Worm (Caenorhabditis elegans) whole organism, early embryonic: Measurements from ENCODE around the gene srh-245.

Source experiments
- B0310.2 ChIP-seq: sonication (generic microtip); optimal IDR thresholded peaks from 2 replicates; lab custom pipeline; 2016; ENCODE audit warnings: mild to moderate bottlenecking, missing genetic modification characterization, missing compliant biosample characterization
- F13C5.2 ChIP-seq: sonication (generic microtip); optimal IDR thresholded peaks from 2 replicates; lab custom pipeline; 2017; ENCODE audit warnings: mild to moderate bottlenecking, missing genetic modification characterization, inconsistent platforms, missing compliant biosample characterization
- aly-1 ChIP-seq: sonication (generic microtip); optimal IDR thresholded peaks from 2 replicates; lab custom pipeline; 2016; ENCODE audit warnings: missing genetic modification characterization, missing compliant biosample characterization
- ama-1 ChIP-seq: fragments of 150-350 bp; optimal IDR thresholded peaks from 2 replicates; lab custom pipeline; 2014
- ceh-13 ChIP-seq: fragments of 200-800 bp; sonication (Bioruptor generic); optimal IDR thresholded peaks from 2 replicates; lab custom pipeline; 2018; ENCODE audit warnings: mild to moderate bottlenecking, missing genetic modification characterization, missing compliant biosample characterization
- ceh-36 ChIP-seq: sonication (generic microtip); optimal IDR thresholded peaks from 2 replicates; lab custom pipeline; 2016; ENCODE audit warnings: missing genetic modification characterization, inconsistent platforms, missing compliant biosample characterization
- ets-7 ChIP-seq: sonication (generic microtip); optimal IDR thresholded peaks from 2 replicates; lab custom pipeline; 2016; ENCODE audit warnings: missing genotype, missing genetic modification characterization, missing compliant biosample characterization
- flt-1 ChIP-seq: fragments of 200-800 bp; sonication (Bioruptor generic); IDR thresholded peaks from 2 replicates; pipeline ENCODE4 v1.3.6; 2022; ENCODE audit warnings: missing genetic modification characterization, missing compliant biosample characterization
- hmbx-1 ChIP-seq: sonication (generic microtip); optimal IDR thresholded peaks from 2 replicates; lab custom pipeline; 2016; ENCODE audit warnings: mild to moderate bottlenecking, missing genetic modification characterization, missing compliant biosample characterization
- hmg-4 ChIP-seq: fragments of 200-800 bp; sonication (Bioruptor generic); optimal IDR thresholded peaks from 2 replicates; lab custom pipeline; 2018; ENCODE audit warnings: mild to moderate bottlenecking, missing genetic modification characterization, missing compliant biosample characterization
- hnd-1 ChIP-seq: sonication (generic microtip); optimal IDR thresholded peaks from 2 replicates; lab custom pipeline; 2016; ENCODE audit warnings: missing genetic modification characterization, missing compliant biosample characterization
- pes-1 ChIP-seq: fragments of 200-800 bp; sonication (Bioruptor generic); IDR thresholded peaks from 2 replicates; pipeline ENCODE4 v1.3.6; 2022; ENCODE audit warnings: missing genetic modification reagents, missing genetic modification characterization, missing compliant biosample characterization
- scrt-1 ChIP-seq: fragments of 200-800 bp; sonication (Bioruptor generic); IDR thresholded peaks from 2 replicates; pipeline ENCODE4 v1.3.6; 2022; ENCODE audit warnings: missing genetic modification characterization, missing compliant biosample characterization
- sea-1 ChIP-seq: fragments of 200-800 bp; sonication (Bioruptor generic); conservative IDR thresholded peaks from 2 replicates; pipeline ENCODE4 v1.3.6; 2022; ENCODE audit warnings: missing genetic modification characterization, missing compliant biosample characterization
- tbx-11 ChIP-seq: fragments of 200-800 bp; sonication (Bioruptor generic); IDR thresholded peaks from 2 replicates; pipeline ENCODE4 v1.3.6; 2022; ENCODE audit warnings: missing genetic modification characterization, missing compliant biosample characterization
- tbx-37 ChIP-seq: fragments of 200-800 bp; sonication (Bioruptor generic); conservative IDR thresholded peaks from 2 replicates; pipeline ENCODE4 v1.3.6; 2022; ENCODE audit warnings: missing genetic modification reagents, missing genetic modification characterization, missing compliant biosample characterization
- tra-4 ChIP-seq: sonication (generic microtip); optimal IDR thresholded peaks from 2 replicates; lab custom pipeline; 2017; ENCODE audit warnings: missing genetic modification characterization, missing compliant biosample characterization

The srh-245 gene

DNA sequence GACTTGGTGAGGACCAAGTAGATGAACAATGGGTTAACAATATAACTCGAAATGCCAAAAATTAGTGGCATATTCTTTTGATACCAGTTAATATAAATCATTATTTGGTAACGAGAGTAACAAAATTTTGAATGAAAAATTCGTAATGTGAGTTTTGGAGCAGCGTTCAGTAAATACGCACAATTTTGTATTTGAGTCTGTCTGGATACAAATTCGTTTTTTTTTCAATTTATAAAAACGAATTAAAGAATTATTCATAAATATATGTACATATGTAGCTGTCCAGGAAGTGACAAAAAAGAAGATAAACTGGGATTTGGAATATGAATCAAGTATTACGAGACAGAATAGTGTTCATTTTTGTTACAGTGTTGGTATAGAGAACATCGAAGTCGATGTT is 2.8 kb downstream of the srh-245 start, which contains the start of gene srj-5:
Gene srj-5 (minus strand): TSS at position 101 of the 400 bp plus-strand sequence.
- TF ChIP-seq ama-1 (lab: Kevin White, UChicago) (no peak), pes-1 (GFP tag; lab: Robert Waterston, UW) (no peak), scrt-1 (GFP tag; lab: Robert Waterston, UW) (no peak), ceh-13 (no peak), sea-1 (GFP tag; lab: Robert Waterston, UW) (no peak), hnd-1 (tag; lab: Kevin White, UChicago) (no peak), aly-1 (no peak), ceh-36 (no peak), hmbx-1 (tag; lab: Kevin White, UChicago) (no peak), hmg-4 (GFP tag; lab: Kevin White, UChicago) (no peak), ets-7 (tag; lab: Kevin White, UChicago) (no peak), tra-4 (tag; lab: Kevin White, UChicago) (no peak), tbx-37 (GFP tag; lab: Robert Waterston, UW) (no peak), F13C5.2 (tag; lab: Kevin White, UChicago) (no peak), B0310.2 (tag; lab: Kevin White, UChicago) (no peak)

- TF ChIP-seq tbx-11 (GFP tag; lab: Robert Waterston, UW) (no peak), aly-1 (no peak)
Observed at ce11 chrV:646888-647287, 8.8 kb downstream of the srh-245 start, which contains the start of gene ugt-42. TSS of gene ugt-42 (plus strand) at chrV:647188.

DNA sequence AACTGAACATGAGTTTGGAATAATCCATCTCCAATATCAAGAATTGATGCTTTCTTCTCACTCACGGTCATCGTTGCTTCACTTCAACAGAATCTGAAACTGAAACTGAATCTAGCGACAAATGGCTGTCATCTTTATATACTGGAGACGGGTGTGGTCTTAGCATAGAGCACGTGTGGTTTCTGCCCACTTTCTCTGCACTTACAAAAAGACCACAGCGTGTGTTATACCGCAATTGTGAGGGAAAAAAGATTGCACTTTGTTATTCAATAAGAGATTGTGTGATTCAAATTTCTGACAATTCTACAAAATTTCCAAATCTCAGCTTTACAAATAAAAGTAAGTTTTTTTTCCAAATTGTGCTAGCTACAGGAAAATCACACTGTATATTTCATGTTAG is 9.6 kb downstream of the srh-245 start, which contains the start of gene F48G7.12:
Gene F48G7.12 (minus strand): TSS at position 101 of the 400 bp plus-strand sequence.
- no peak for TF ChIP-seq F13C5.2 (tag; lab: Kevin White, UChicago)
- TF ChIP-seq sea-1 (GFP tag; lab: Robert Waterston, UW), result no peak
- TF ChIP-seq ceh-13, result no peak

DNA sequence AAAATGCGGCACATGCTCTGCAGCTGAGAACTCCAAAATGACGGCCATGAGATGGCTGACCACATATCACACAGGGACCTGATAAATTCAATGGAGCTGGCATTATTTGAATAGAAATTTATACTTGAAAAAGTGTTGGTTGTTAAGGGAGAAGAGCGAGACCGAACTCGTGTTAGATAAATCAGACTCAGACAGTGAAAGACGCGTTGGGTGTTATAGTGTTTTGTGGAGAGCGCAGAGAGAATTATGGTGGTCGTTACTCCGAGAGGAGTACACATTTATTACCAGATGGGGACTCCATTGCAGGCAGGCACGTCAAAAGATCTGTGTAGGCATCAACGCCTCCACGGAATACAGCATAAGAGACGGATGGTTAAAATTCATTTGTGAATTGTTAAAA is 13.0 kb downstream of the srh-245 start, which contains the start of gene nhr-190:
Gene nhr-190 (minus strand): TSS at position 175 of the 400 bp plus-strand sequence.
- TF ChIP-seq B0310.2 (tag; lab: Kevin White, UChicago), result no peak
- TF ChIP-seq tra-4 (tag; lab: Kevin White, UChicago), result no peak
- TF ChIP-seq hmbx-1 (tag; lab: Kevin White, UChicago), result no peak
- no peak for TF ChIP-seq pes-1 (GFP tag; lab: Robert Waterston, UW)

- TF ChIP-seq sea-1 (GFP tag; lab: Robert Waterston, UW) (no peak), flt-1 (GFP tag; lab: Robert Waterston, UW) (no peak), hnd-1 (tag; lab: Kevin White, UChicago) (no peak), hmbx-1 (tag; lab: Kevin White, UChicago) (no peak), tbx-11 (GFP tag; lab: Robert Waterston, UW) (no peak), ceh-13 (no peak), hmg-4 (GFP tag; lab: Kevin White, UChicago) (no peak)
Observed at ce11 chrV:638328-638727, 17.4 kb downstream of the srh-245 start, which contains the start of gene srj-37. TSS of gene srj-37 (plus strand) at chrV:638628.

DNA sequence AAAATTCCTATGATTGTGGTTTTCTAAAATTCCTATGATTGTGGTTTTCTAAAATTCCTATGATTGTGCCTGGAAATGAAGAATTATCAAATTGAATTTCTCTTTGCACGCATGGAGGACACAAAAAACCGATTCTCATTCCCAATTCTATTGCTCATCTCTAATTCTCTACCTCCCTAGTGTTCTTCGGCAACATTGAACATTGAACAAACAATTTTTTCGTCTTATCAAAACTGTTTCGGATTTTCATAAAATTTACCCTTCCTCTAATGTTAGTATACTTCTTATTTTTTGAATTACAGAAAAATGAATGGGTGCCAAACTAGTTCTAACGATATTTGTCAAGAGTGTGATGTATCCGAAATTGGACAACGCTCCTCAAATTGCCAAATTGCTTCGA is 19.4 kb downstream of the srh-245 start, which contains the start of gene pals-31:
Gene pals-31 (plus strand): TSS at position 301 of the 400 bp plus-strand sequence.
- no peak for TF ChIP-seq sea-1 (GFP tag; lab: Robert Waterston, UW)

DNA sequence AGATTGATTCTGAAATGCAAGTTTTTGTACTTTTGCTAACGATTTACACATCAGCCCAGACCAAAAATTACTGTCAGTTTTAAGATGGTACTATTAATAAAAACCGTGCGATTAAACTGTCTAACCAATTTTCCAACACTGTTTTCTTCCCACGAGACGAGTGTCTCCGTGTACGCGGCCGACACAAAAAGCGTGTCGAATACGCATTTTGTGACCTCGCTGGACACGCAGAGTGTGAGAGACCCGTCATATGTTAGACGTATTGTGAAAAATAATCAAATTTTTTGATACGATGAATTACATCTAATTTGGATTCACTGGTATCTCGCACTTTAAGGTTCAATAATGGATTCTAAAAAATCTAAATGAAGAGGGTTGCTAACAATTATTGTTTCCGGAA is 20.1 kb downstream of the srh-245 start:
- no peak for TF ChIP-seq aly-1
- TF ChIP-seq ceh-36, result no peak
- TF ChIP-seq flt-1 (GFP tag; lab: Robert Waterston, UW), result no peak
- TF ChIP-seq ama-1 (lab: Kevin White, UChicago), result no peak
- no peak for TF ChIP-seq tbx-37 (GFP tag; lab: Robert Waterston, UW)
- TF ChIP-seq tbx-11 (GFP tag; lab: Robert Waterston, UW), result no peak
- TF ChIP-seq scrt-1 (GFP tag; lab: Robert Waterston, UW), result no peak
- TF ChIP-seq hmbx-1 (tag; lab: Kevin White, UChicago), result no peak
- TF ChIP-seq ets-7 (tag; lab: Kevin White, UChicago), result no peak

ce11 chrV:634855-635254 is 20.9 kb downstream of the srh-245 start, which contains the start of gene F48G7.10:
TSS of gene F48G7.10 (minus strand) at chrV:634955.
- TF ChIP-seq tbx-11 (GFP tag; lab: Robert Waterston, UW), result no peak
- TF ChIP-seq hmbx-1 (tag; lab: Kevin White, UChicago), result no peak
- no peak for TF ChIP-seq flt-1 (GFP tag; lab: Robert Waterston, UW)
- no peak for TF ChIP-seq hnd-1 (tag; lab: Kevin White, UChicago)
- TF ChIP-seq ama-1 (lab: Kevin White, UChicago), result no peak
- TF ChIP-seq sea-1 (GFP tag; lab: Robert Waterston, UW), result no peak
- TF ChIP-seq F13C5.2 (tag; lab: Kevin White, UChicago), result no peak
- no peak for TF ChIP-seq pes-1 (GFP tag; lab: Robert Waterston, UW)
- TF ChIP-seq ets-7 (tag; lab: Kevin White, UChicago), result no peak
- no peak for TF ChIP-seq tra-4 (tag; lab: Kevin White, UChicago)

- TF ChIP-seq hmg-4 (GFP tag; lab: Kevin White, UChicago), result no peak
- TF ChIP-seq scrt-1 (GFP tag; lab: Robert Waterston, UW), result no peak
- TF ChIP-seq aly-1, result no peak
Observed at ce11 chrV:631832-632231, 23.9 kb downstream of the srh-245 start.
